Worm (Caenorhabditis elegans): ENCODE measurements around the gene oac-51.
A peak's percentile ranks its signal among the peaks of the same experiment; 100 is the strongest.

ce11 chrIV:4338217-4338616 is 1.6 kb downstream of the oac-51 start:
- TF ChIP-seq alr-1 (tag; optimal IDR thresholded peaks at IDR 0.05) (no peak), nhr-6 (tag; optimal IDR thresholded peaks at IDR 0.05) (no peak), fos-1 (tag; optimal IDR thresholded peaks at IDR 0.05) (no peak), nhr-129 (tag; optimal IDR thresholded peaks at IDR 0.05) (no peak), skn-1 (tag; optimal IDR thresholded peaks at IDR 0.05) (no peak), nhr-11 (tag; optimal IDR thresholded peaks at IDR 0.05) (no peak), ztf-1 (GFP tag; conservative IDR thresholded peaks at IDR 0.05) (no peak), unc-62 (GFP tag; optimal IDR thresholded peaks at IDR 0.05) (no peak), egl-27 (tag; optimal IDR thresholded peaks at IDR 0.05) (no peak), nhr-237 (tag; optimal IDR thresholded peaks at IDR 0.05) (no peak), elt-1 (tag; optimal IDR thresholded peaks at IDR 0.05) (peak; percentile 76), nhr-77 (tag; optimal IDR thresholded peaks at IDR 0.05) (no peak)
